Worm (Caenorhabditis elegans) whole organism, midembryonic: ENCODE measurements around the gene clec-160.

Experiments
- cog-1 ChIP-seq: sonication (generic microtip); optimal IDR thresholded peaks from 2 replicates; lab custom pipeline; 2016; ENCODE audit warnings: missing genetic modification characterization, missing compliant biosample characterization
- klf-2 ChIP-seq: fragments of 200-800 bp; sonication (Bioruptor generic); conservative IDR thresholded peaks from 2 replicates; pipeline ENCODE4 v1.3.6; 2022; ENCODE audit warnings: missing genetic modification reagents, missing genetic modification characterization, missing compliant biosample characterization
- ref-1 ChIP-seq: fragments of 200-800 bp; sonication (Bioruptor generic); conservative IDR thresholded peaks from 2 replicates; pipeline ENCODE4 v1.3.6; 2022; ENCODE audit warnings: missing genetic modification reagents, missing genetic modification characterization, missing compliant biosample characterization

ce11 chrIII:8289181-8289580 lies 13.4 kb upstream of the clec-160 start:
- TF ChIP-seq klf-2 (GFP tag; lab: Robert Waterston, UW), result no peak
- TF ChIP-seq ref-1 (GFP tag; lab: Robert Waterston, UW), result no peak
- no peak for TF ChIP-seq cog-1
